Worm (Caenorhabditis elegans): ENCODE results near the gene luc-7L3.

ce11 chrII:76662-77061, 21.2 kb downstream of the luc-7L3 start:
- TF ChIP-seq eyg-1 (tag; optimal IDR thresholded peaks at IDR 0.05) (no peak), unc-55 (GFP tag; optimal IDR thresholded peaks at IDR 0.05) (no peak)

Measured in whole organism, late embryonic.